Worm (Caenorhabditis elegans) whole organism, L4 larva: Measurements from ENCODE around the gene cyp-35A1.
A peak's percentile ranks its signal among the peaks of the same experiment; 100 is the strongest.

ENCODE experiments used
- F26F4.8 ChIP-seq: fragments of 200-800 bp; sonication (Bioruptor generic); conservative IDR thresholded peaks from 2 replicates; pipeline ENCODE4 v1.3.6; 2022; ENCODE audit warnings: missing genetic modification characterization, missing compliant biosample characterization
- R02D3.7 ChIP-seq: fragments of 150-350 bp; sonication (generic microtip); optimal IDR thresholded peaks from 3 replicates; lab custom pipeline; 2014; ENCODE audit warnings: missing biosample characterization, missing genetic modification characterization
- Y5F2A.4 ChIP-seq: fragments of 200-800 bp; sonication (Bioruptor generic); optimal IDR thresholded peaks from 2 replicates; lab custom pipeline; 2018; ENCODE audit warnings: mild to moderate bottlenecking, missing genetic modification characterization, missing compliant biosample characterization
- ZK337.2 ChIP-seq: fragments of 200-800 bp; sonication (Bioruptor generic); IDR thresholded peaks from 2 replicates; pipeline ENCODE4 v1.3.6; 2022; ENCODE audit warnings: missing genetic modification reagents, missing genetic modification characterization, missing compliant biosample characterization
- ZK546.5 ChIP-seq, 2 experiments: sonication (generic microtip); optimal IDR thresholded peaks; 2 replicates each; lab custom pipeline; 2017; ENCODE audit warnings: missing biosample characterization in 2 of 2, missing genetic modification characterization in 2 of 2
- aha-1 ChIP-seq: fragments of 150-350 bp; peaks from one replicate; lab custom pipeline; 2014; ENCODE audit warnings: missing biosample characterization, missing genetic modification characterization
- ama-1 ChIP-seq: fragments of 150-350 bp; optimal IDR thresholded peaks from 2 replicates; lab custom pipeline; 2014; ENCODE audit warnings: inconsistent platforms, mixed read lengths
- ceh-20 ChIP-seq: fragments of 200-800 bp; sonication (Bioruptor generic); IDR thresholded peaks from 2 replicates; pipeline ENCODE4 v1.3.6; 2022; ENCODE audit warnings: missing genetic modification reagents, missing genetic modification characterization, missing compliant biosample characterization
- ceh-44 ChIP-seq: fragments of 200-800 bp; sonication (Bioruptor generic); IDR thresholded peaks from 2 replicates; pipeline ENCODE4 v1.3.6; 2022; ENCODE audit warnings: missing genetic modification reagents, missing genetic modification characterization, missing compliant biosample characterization
- ceh-62 ChIP-seq: sonication (generic microtip); optimal IDR thresholded peaks from 2 replicates; lab custom pipeline; 2017; ENCODE audit warnings: missing biosample characterization, missing genetic modification characterization
- daf-12 ChIP-seq: fragments of 150-350 bp; optimal IDR thresholded peaks from 2 replicates; lab custom pipeline; 2014; ENCODE audit warnings: missing biosample characterization, missing genetic modification reagents, missing genetic modification characterization
- daf-19 ChIP-seq: fragments of 200-800 bp; sonication (Bioruptor generic); conservative IDR thresholded peaks from 2 replicates; pipeline ENCODE4 v1.3.6; 2022; ENCODE audit warnings: missing genetic modification characterization, missing compliant biosample characterization
- dmd-6 ChIP-seq: fragments of 200-800 bp; sonication (Bioruptor generic); IDR thresholded peaks from 2 replicates; pipeline ENCODE4 v1.3.6; 2022; ENCODE audit warnings: missing genetic modification reagents, missing genetic modification characterization, missing compliant biosample characterization
- dmd-8 ChIP-seq: fragments of 200-800 bp; sonication (Bioruptor generic); IDR thresholded peaks from 2 replicates; pipeline ENCODE4 v1.3.6; 2022; ENCODE audit warnings: missing genetic modification characterization, missing compliant biosample characterization
- dmd-9 ChIP-seq: fragments of 200-800 bp; sonication (Bioruptor generic); IDR thresholded peaks from 2 replicates; pipeline ENCODE4 v1.3.6; 2022; ENCODE audit warnings: missing genetic modification reagents, missing genetic modification characterization, missing compliant biosample characterization
- dve-1 ChIP-seq: sonication (generic microtip); optimal IDR thresholded peaks from 2 replicates; lab custom pipeline; 2017; ENCODE audit warnings: antibody characterized with exemption, mild to moderate bottlenecking, missing genetic modification characterization, missing compliant biosample characterization; ENCODE audit not compliant: insufficient read depth
- fkh-10 ChIP-seq: fragments of 150-350 bp; optimal IDR thresholded peaks from 2 replicates; lab custom pipeline; 2014; ENCODE audit warnings: missing biosample characterization, missing genetic modification reagents, missing genetic modification characterization
- gei-8 ChIP-seq: fragments of 200-800 bp; sonication (Bioruptor generic); optimal IDR thresholded peaks from 2 replicates; lab custom pipeline; 2018; ENCODE audit warnings: mild to moderate bottlenecking, missing genetic modification characterization, missing compliant biosample characterization
- hlh-11 ChIP-seq: fragments of 200-800 bp; sonication (Bioruptor generic); optimal IDR thresholded peaks from 2 replicates; lab custom pipeline; 2018; ENCODE audit warnings: mild to moderate bottlenecking, missing genetic modification characterization, missing compliant biosample characterization
- hlh-30 ChIP-seq: sonication (generic microtip); optimal IDR thresholded peaks from 2 replicates; lab custom pipeline; 2017; ENCODE audit warnings: antibody characterized with exemption, mild to moderate bottlenecking, missing genetic modification characterization, missing compliant biosample characterization; ENCODE audit not compliant: insufficient read depth
- lim-7 ChIP-seq: fragments of 200-800 bp; sonication (Bioruptor generic); IDR thresholded peaks from 2 replicates; pipeline ENCODE4 v1.3.6; 2022; ENCODE audit warnings: missing genetic modification characterization, missing compliant biosample characterization
- lin-29 ChIP-seq: fragments of 200-800 bp; sonication (Bioruptor generic); IDR thresholded peaks from 2 replicates; pipeline ENCODE4 v1.3.6; 2022; ENCODE audit warnings: missing genetic modification reagents, missing genetic modification characterization, missing compliant biosample characterization
- nhr-11 ChIP-seq: fragments of 150-350 bp; optimal IDR thresholded peaks from 2 replicates; lab custom pipeline; 2014; ENCODE audit warnings: missing biosample characterization, missing genetic modification characterization
- nhr-237 ChIP-seq: sonication (generic microtip); optimal IDR thresholded peaks from 2 replicates; lab custom pipeline; 2017; ENCODE audit warnings: missing biosample characterization, missing genetic modification characterization
- nhr-42 ChIP-seq: fragments of 200-800 bp; sonication (Bioruptor generic); IDR thresholded peaks from 2 replicates; pipeline ENCODE4 v1.3.6; 2022; ENCODE audit warnings: missing genetic modification characterization, missing compliant biosample characterization
- nhr-6 ChIP-seq: fragments of 150-350 bp; optimal IDR thresholded peaks from 2 replicates; lab custom pipeline; 2014; ENCODE audit warnings: missing biosample characterization, missing genetic modification characterization
- pqm-1 ChIP-seq: sonication (generic microtip); optimal IDR thresholded peaks from 2 replicates; lab custom pipeline; 2017; ENCODE audit warnings: missing biosample characterization, missing genetic modification characterization
- rbr-2 ChIP-seq: sonication (generic microtip); optimal IDR thresholded peaks from 2 replicates; lab custom pipeline; 2016; ENCODE audit warnings: missing genotype, missing genetic modification characterization, missing compliant biosample characterization
- saeg-2 ChIP-seq: fragments of 200-800 bp; sonication (Bioruptor generic); IDR thresholded peaks from 2 replicates; pipeline ENCODE4 v1.3.6; 2022; ENCODE audit warnings: missing genetic modification reagents, missing genetic modification characterization, missing compliant biosample characterization
- snpc-4 ChIP-seq: fragments of 150-350 bp; optimal IDR thresholded peaks from 2 replicates; lab custom pipeline; 2014; ENCODE audit warnings: missing biosample characterization, missing genetic modification characterization
- tag-97 ChIP-seq: fragments of 200-800 bp; sonication (Bioruptor generic); IDR thresholded peaks from 2 replicates; pipeline ENCODE4 v1.3.6; 2022; ENCODE audit warnings: missing genetic modification characterization, missing compliant biosample characterization
- tra-1 ChIP-seq: fragments of 200-800 bp; sonication (Bioruptor generic); IDR thresholded peaks from 2 replicates; pipeline ENCODE4 v1.3.6; 2022; ENCODE audit warnings: missing genetic modification reagents, missing genetic modification characterization, missing compliant biosample characterization
- unc-62 ChIP-seq, 3 experiments: fragments of 150-350 bp in 1 of 3; sonication (generic microtip); optimal IDR thresholded peaks in 2 of 3; peaks in 1 of 3; 1 replicate in 1 of 3; 2 replicates in 2 of 3; lab custom pipeline; 2014 to 2017; ENCODE audit warnings: missing biosample characterization in 3 of 3, missing genetic modification characterization in 3 of 3, missing genetic modification reagents in 3 of 3, missing genotype in 1 of 3
- zfp-2 ChIP-seq: sonication (generic microtip); optimal IDR thresholded peaks from 2 replicates; lab custom pipeline; 2016; ENCODE audit warnings: mild to moderate bottlenecking, missing genetic modification characterization, missing compliant biosample characterization

cyp-35A1 gene

ce11 chrV:7389771-7390170, 28.2 kb upstream of the cyp-35A1 start, which contains the start of gene C02H6.1:
Gene C02H6.1, minus strand, starts transcription at chrV:7389871.
- TF ChIP-seq tag-97 (GFP tag; lab: Robert Waterston, UW) (no peak), lim-7 (GFP tag; lab: Robert Waterston, UW) (no peak), Y5F2A.4 (GFP tag; lab: Kevin White, UChicago) (no peak), hlh-30 (tag; lab: Kevin White, UChicago) (no peak), ZK337.2 (GFP tag; lab: Robert Waterston, UW) (no peak), snpc-4 (tag; lab: Kevin White, UChicago) (no peak), ama-1 (lab: Kevin White, UChicago) (no peak), ZK546.5 (tag; optimal IDR thresholded peaks at IDR 0.05; lab: Kevin White, UChicago) (no peak)

ce11 chrV:7387755-7388154, 26.2 kb upstream of the cyp-35A1 start, which contains the start of gene C02H6.3:
Gene C02H6.3, minus strand, starts transcription at chrV:7387855.
- no peak for TF ChIP-seq nhr-6 (tag; lab: Kevin White, UChicago)
- no peak for TF ChIP-seq fkh-10 (GFP tag; lab: Kevin White, UChicago)
- TF ChIP-seq rbr-2 (tag; lab: Kevin White, UChicago): no peak
- no peak for TF ChIP-seq lin-29 (GFP tag; lab: Robert Waterston, UW)
- no peak for TF ChIP-seq dmd-9
- no peak for TF ChIP-seq tra-1 (GFP tag; lab: Robert Waterston, UW)
- no peak for TF ChIP-seq F26F4.8
- TF ChIP-seq saeg-2 (GFP tag; lab: Robert Waterston, UW): no peak
- TF ChIP-seq daf-12 (tag; lab: Kevin White, UChicago): no peak
- TF ChIP-seq ceh-62 (tag; lab: Kevin White, UChicago): no peak
- TF ChIP-seq nhr-237 (tag; lab: Kevin White, UChicago): no peak
- no peak for TF ChIP-seq pqm-1
- no peak for TF ChIP-seq nhr-42 (GFP tag; lab: Robert Waterston, UW)
- TF ChIP-seq dmd-6 (GFP tag; lab: Robert Waterston, UW): no peak
- TF ChIP-seq hlh-11 (tag; lab: Kevin White, UChicago): no peak
- TF ChIP-seq ZK546.5 (tag; optimal IDR thresholded peaks at IDR 0.05; lab: Kevin White, UChicago): no peak
- TF ChIP-seq lim-7 (GFP tag; lab: Robert Waterston, UW): no peak
- no peak for TF ChIP-seq R02D3.7 (tag; lab: Kevin White, UChicago)
- TF ChIP-seq ceh-20: no peak
- no peak for TF ChIP-seq daf-19 (GFP tag; lab: Robert Waterston, UW)

- peak in 1 of 2 experiments; percentile 66 for TF ChIP-seq unc-62 (GFP tag; optimal IDR thresholded peaks at IDR 0.05 in 1 of 2; lab: Kevin White, UChicago)
- no peak for TF ChIP-seq unc-62 (tag; optimal IDR thresholded peaks at IDR 0.05; lab: Kevin White, UChicago)
- TF ChIP-seq dve-1 (tag; lab: Kevin White, UChicago): peak; percentile 10
- no peak for TF ChIP-seq dmd-8 (GFP tag; lab: Robert Waterston, UW)
- TF ChIP-seq zfp-2 (tag; lab: Kevin White, UChicago): no peak
- peak; percentile 9 for TF ChIP-seq nhr-11 (tag; lab: Kevin White, UChicago)
- no peak for TF ChIP-seq ceh-44 (GFP tag; lab: Robert Waterston, UW)
Measured at ce11 chrV:7386052-7386573, 24.5 kb upstream of the cyp-35A1 start, which contains the start of gene srp-6. Gene srp-6, minus strand, starts transcription at chrV:7386102.

- TF ChIP-seq aha-1 (tag; lab: Kevin White, UChicago): peak; percentile 22
- TF ChIP-seq gei-8 (GFP tag; lab: Kevin White, UChicago): no peak
Measured at ce11 chrV:7381008-7381407, 19.4 kb upstream of the cyp-35A1 start, which contains the start of gene C03G6.17. Gene C03G6.17, minus strand, starts transcription at chrV:7381108.
